Fruit fly (Drosophila melanogaster) whole organism, pupa: ENCODE results near the gene NimC4.

Experiments
- CG13204 ChIP-seq: fragments of 200-800 bp; sonication (Bioruptor generic); optimal IDR thresholded peaks from 2 replicates; lab custom pipeline; 2018; ENCODE audit warnings: missing biosample characterization, mild to moderate bottlenecking, missing genetic modification characterization, moderate library complexity
- CG32121 ChIP-seq: fragments of 200-800 bp; sonication (Bioruptor generic); IDR thresholded peaks from 2 replicates; pipeline ENCODE4 v1.3.6; 2022; ENCODE audit warnings: missing biosample characterization, missing genetic modification characterization
- rn ChIP-seq: fragments of 200-800 bp; sonication (Bioruptor generic); IDR thresholded peaks from 2 replicates; pipeline ENCODE4 v1.3.6; 2022; ENCODE audit warnings: missing biosample characterization, missing genetic modification characterization

DNA sequence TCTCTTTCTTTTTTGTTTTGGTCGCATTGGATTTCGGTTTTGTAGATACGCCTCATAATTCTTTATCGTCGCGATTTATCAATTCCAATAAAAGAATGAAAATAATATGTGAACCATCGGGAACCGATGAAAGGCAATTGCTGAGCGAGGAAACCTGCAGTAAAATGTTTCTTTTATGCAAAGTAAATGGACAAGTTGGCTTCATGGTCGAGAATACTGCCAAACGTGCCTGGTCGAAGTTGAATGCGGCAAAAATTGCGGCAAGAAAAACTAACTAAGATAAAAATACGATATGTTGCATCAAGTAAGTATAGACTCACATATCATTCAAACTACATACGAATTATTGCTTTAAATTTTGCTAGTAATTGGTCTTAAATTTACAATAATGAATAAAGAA, 39.6 kb upstream of the NimC4 start, which contains the start of gene CG42692:
- TF ChIP-seq CG32121 (GFP tag; lab: Robert Waterston, UW), result no peak
- no peak for TF ChIP-seq CG13204 (GFP tag; lab: Kevin White, UChicago)
- no peak for TF ChIP-seq rn (GFP tag; lab: Robert Waterston, UW)
